Fruit fly (Drosophila melanogaster) whole organism, wandering third instar larva: ENCODE results near the gene CG13950.

Experiments
- Abd-B ChIP-seq: fragments of >200 bp; optimal IDR thresholded peaks from 2 replicates; lab custom pipeline; 2017; ENCODE audit warnings: missing biosample characterization, missing genetic modification characterization
- CrebA ChIP-seq: fragments of 200-800 bp; sonication (Bioruptor generic); optimal IDR thresholded peaks from 2 replicates; lab custom pipeline; 2016; ENCODE audit warnings: missing biosample characterization, mild to moderate bottlenecking, missing genetic modification characterization, borderline replicate concordance
- GATAd ChIP-seq: sonication (Bioruptor generic); optimal IDR thresholded peaks from 2 replicates; lab custom pipeline; 2016; ENCODE audit warnings: missing biosample characterization, missing genetic modification characterization
- Hnf4 ChIP-seq: fragments of 200-800 bp; sonication (Bioruptor generic); optimal IDR thresholded peaks from 2 replicates; lab custom pipeline; 2016; ENCODE audit warnings: missing biosample characterization, mild to moderate bottlenecking, missing genetic modification characterization
- Hr78 ChIP-seq: fragments of >200 bp; optimal IDR thresholded peaks from 2 replicates; lab custom pipeline; 2017; ENCODE audit warnings: missing biosample characterization, missing genetic modification characterization
- Jra ChIP-seq: sonication (Bioruptor generic); optimal IDR thresholded peaks from 2 replicates; lab custom pipeline; 2016; ENCODE audit warnings: missing biosample characterization, missing genetic modification characterization
- br ChIP-seq: fragments of 200-800 bp; sonication (Bioruptor generic); optimal IDR thresholded peaks from 2 replicates; lab custom pipeline; 2016; ENCODE audit warnings: missing biosample characterization, missing genetic modification characterization
- dl ChIP-seq, 2 experiments: fragments of 175-275, 200-275 bp in 1 of 2; fragments of 200-275 bp in 1 of 2; sonication (Bioruptor generic); optimal IDR thresholded peaks; lab custom pipeline; 2018; ENCODE audit warnings: mild to moderate bottlenecking in 2 of 2, missing biosample characterization in 2 of 2, missing genetic modification characterization in 2 of 2, moderate library complexity in 2 of 2; ENCODE audit not compliant: partially characterized antibody in 2 of 2, insufficient read depth in 1 of 2
- dmrt93B ChIP-seq: fragments of 200-800 bp; sonication (Bioruptor generic); optimal IDR thresholded peaks from 2 replicates; lab custom pipeline; 2018; ENCODE audit warnings: missing biosample characterization, mild to moderate bottlenecking, missing genetic modification characterization
- h ChIP-seq: fragments of 200-800 bp; sonication (Bioruptor generic); optimal IDR thresholded peaks from 3 replicates; lab custom pipeline; 2016; ENCODE audit warnings: missing biosample characterization, mild to moderate bottlenecking, missing genetic modification characterization
- psq ChIP-seq: fragments of 200-800 bp; sonication (Bioruptor generic); optimal IDR thresholded peaks from 3 replicates; lab custom pipeline; 2017; ENCODE audit warnings: missing biosample characterization, mild to moderate bottlenecking, missing genetic modification characterization, moderate library complexity
- sage ChIP-seq: fragments of 200-800 bp; sonication (Bioruptor generic); optimal IDR thresholded peaks from 2 replicates; lab custom pipeline; 2016; ENCODE audit warnings: missing biosample characterization, mild to moderate bottlenecking, missing genetic modification characterization
- sv ChIP-seq: fragments of 200-800 bp; sonication (Bioruptor generic); optimal IDR thresholded peaks from 3 replicates; lab custom pipeline; 2016; ENCODE audit warnings: missing biosample characterization, missing genetic modification characterization

- TF ChIP-seq h (GFP tag; lab: Kevin White, UChicago) = no peak
- TF ChIP-seq sv (GFP tag; lab: Kevin White, UChicago) = no peak
- TF ChIP-seq Abd-B = no peak
- no peak for TF ChIP-seq psq
- no peak for TF ChIP-seq Jra
- TF ChIP-seq sage = no peak
- no peak for TF ChIP-seq CrebA (GFP tag; lab: Kevin White, UChicago)
- no peak for TF ChIP-seq Hr78 (GFP tag; lab: Kevin White, UChicago)
- TF ChIP-seq GATAd (GFP tag; lab: Kevin White, UChicago) = no peak
- no peak for TF ChIP-seq dl (GFP tag; optimal IDR thresholded peaks at IDR 0.05; lab: Kevin White, UChicago; ENCODE audit: insufficient read depth in 1 of 2, partially characterized antibody in 2 of 2)
- no peak for TF ChIP-seq br
- no peak for TF ChIP-seq dmrt93B
- no peak for TF ChIP-seq Hnf4 (GFP tag; lab: Kevin White, UChicago)
These were observed 38.6 kb upstream of the CG13950 start, which contains the start of gene CG3662 for dm6 chr2L:821242-821985.
